Worm (Caenorhabditis elegans) whole organism, young adult: ENCODE results near the gene C01G10.4.

ENCODE experiments used
- B0019.2 ChIP-seq: fragments of 200-800 bp; sonication (Bioruptor generic); conservative IDR thresholded peaks from 2 replicates; pipeline ENCODE4 v1.3.6; 2022; ENCODE audit warnings: missing genetic modification reagents, missing genetic modification characterization, missing compliant biosample characterization
- F37B4.10 ChIP-seq: fragments of 200-800 bp; sonication (Bioruptor generic); IDR thresholded peaks from 2 replicates; pipeline ENCODE4 v1.3.6; 2022; ENCODE audit warnings: missing genetic modification characterization, missing compliant biosample characterization
- F39B2.1 ChIP-seq: fragments of 200-800 bp; sonication (Bioruptor generic); IDR thresholded peaks from 2 replicates; pipeline ENCODE4 v1.3.6; 2022; ENCODE audit warnings: missing genetic modification reagents, missing genetic modification characterization, missing compliant biosample characterization
- F49E8.2 ChIP-seq: sonication (generic microtip); optimal IDR thresholded peaks from 3 replicates; lab custom pipeline; 2017; ENCODE audit warnings: missing genetic modification characterization, mild to moderate bottlenecking, missing compliant biosample characterization, antibody characterized with exemption, moderate library complexity; ENCODE audit not compliant: insufficient read depth
- K11D2.4 ChIP-seq: fragments of 200-800 bp; sonication (Bioruptor generic); IDR thresholded peaks from 2 replicates; pipeline ENCODE4 v1.3.6; 2022; ENCODE audit warnings: missing genetic modification reagents, missing genetic modification characterization, missing compliant biosample characterization
- T26A5.8 ChIP-seq: sonication (generic microtip); optimal IDR thresholded peaks from 2 replicates; lab custom pipeline; 2016; ENCODE audit warnings: missing genetic modification characterization, missing compliant biosample characterization
- Y53G8AR.9 ChIP-seq: fragments of 200-800 bp; sonication (Bioruptor generic); conservative IDR thresholded peaks from 2 replicates; pipeline ENCODE4 v1.3.6; 2022; ENCODE audit warnings: missing genetic modification reagents, missing genetic modification characterization, missing compliant biosample characterization
- Y56A3A.18 ChIP-seq: fragments of 200-800 bp; sonication (Bioruptor generic); IDR thresholded peaks from 2 replicates; pipeline ENCODE4 v1.3.6; 2022; ENCODE audit warnings: missing genetic modification reagents, missing genetic modification characterization, missing compliant biosample characterization
- aptf-2 ChIP-seq: fragments of 200-800 bp; sonication (Bioruptor generic); conservative IDR thresholded peaks from 2 replicates; pipeline ENCODE4 v1.3.6; 2022; ENCODE audit warnings: missing genetic modification reagents, missing genetic modification characterization, missing compliant biosample characterization
- aptf-3 ChIP-seq: fragments of 200-800 bp; sonication (Bioruptor generic); IDR thresholded peaks from 2 replicates; pipeline ENCODE4 v1.3.6; 2022; ENCODE audit warnings: missing genetic modification characterization, missing compliant biosample characterization
- atf-7 ChIP-seq: sonication (generic microtip); optimal IDR thresholded peaks from 2 replicates; lab custom pipeline; 2017; ENCODE audit warnings: mild to moderate bottlenecking, missing genetic modification characterization, missing compliant biosample characterization
- athp-1 ChIP-seq: sonication (generic microtip); optimal IDR thresholded peaks from 2 replicates; lab custom pipeline; 2017; ENCODE audit warnings: mild to moderate bottlenecking, missing genetic modification characterization, missing compliant biosample characterization
- bed-2 ChIP-seq: fragments of 200-800 bp; sonication (Bioruptor generic); IDR thresholded peaks from 2 replicates; pipeline ENCODE4 v1.3.6; 2022; ENCODE audit warnings: missing genetic modification reagents, missing genetic modification characterization, missing compliant biosample characterization
- cebp-2 ChIP-seq: fragments of 200-800 bp; sonication (Bioruptor generic); IDR thresholded peaks from 2 replicates; pipeline ENCODE4 v1.3.6; 2022; ENCODE audit warnings: missing genetic modification characterization, missing compliant biosample characterization
- ceh-40 ChIP-seq: fragments of 200-800 bp; sonication (Bioruptor generic); IDR thresholded peaks from 2 replicates; pipeline ENCODE4 v1.3.6; 2022; ENCODE audit warnings: missing genetic modification characterization, missing compliant biosample characterization
- ceh-58 ChIP-seq: fragments of 200-800 bp; sonication (Bioruptor generic); IDR thresholded peaks from 2 replicates; pipeline ENCODE4 v1.3.6; 2022; ENCODE audit warnings: missing genetic modification characterization, missing compliant biosample characterization
- ceh-91 ChIP-seq: fragments of 200-800 bp; sonication (Bioruptor generic); IDR thresholded peaks from 2 replicates; pipeline ENCODE4 v1.3.6; 2022; ENCODE audit warnings: missing genetic modification reagents, missing genetic modification characterization, missing compliant biosample characterization
- chd-7 ChIP-seq: sonication (generic microtip); optimal IDR thresholded peaks from 2 replicates; lab custom pipeline; 2016; ENCODE audit warnings: mild to moderate bottlenecking, missing genetic modification characterization, moderate library complexity, missing compliant biosample characterization
- egl-18 ChIP-seq: fragments of 200-800 bp; sonication (Bioruptor generic); IDR thresholded peaks from 2 replicates; pipeline ENCODE4 v1.3.6; 2022; ENCODE audit warnings: missing genetic modification reagents, missing genetic modification characterization, missing compliant biosample characterization
- egl-44 ChIP-seq: fragments of 200-800 bp; sonication (Bioruptor generic); IDR thresholded peaks from 2 replicates; pipeline ENCODE4 v1.3.6; 2022; ENCODE audit warnings: missing genetic modification reagents, missing genetic modification characterization, missing compliant biosample characterization
- egrh-3 ChIP-seq: fragments of 200-800 bp; sonication (Bioruptor generic); IDR thresholded peaks from 2 replicates; pipeline ENCODE4 v1.3.6; 2022; ENCODE audit warnings: missing genetic modification reagents, missing genetic modification characterization, missing compliant biosample characterization
- ekl-4 ChIP-seq: fragments of 200-800 bp; sonication (Bioruptor generic); IDR thresholded peaks from 2 replicates; pipeline ENCODE4 v1.3.6; 2022; ENCODE audit warnings: missing genetic modification reagents, missing genetic modification characterization, missing compliant biosample characterization
- fkh-3 ChIP-seq: sonication (generic microtip); optimal IDR thresholded peaks from 2 replicates; lab custom pipeline; 2016; ENCODE audit warnings: mild to moderate bottlenecking, missing genetic modification characterization, missing compliant biosample characterization
- hmg-1.2 ChIP-seq: fragments of 200-800 bp; sonication (Bioruptor generic); IDR thresholded peaks from 2 replicates; pipeline ENCODE4 v1.3.6; 2022; ENCODE audit warnings: missing genetic modification reagents, missing genetic modification characterization, missing compliant biosample characterization
- hmg-20 ChIP-seq: fragments of 200-800 bp; sonication (Bioruptor generic); IDR thresholded peaks from 2 replicates; pipeline ENCODE4 v1.3.6; 2022; ENCODE audit warnings: missing genetic modification reagents, missing genetic modification characterization, missing compliant biosample characterization
- hsf-1 ChIP-seq: fragments of 200-800 bp; sonication (Bioruptor generic); IDR thresholded peaks from 2 replicates; pipeline ENCODE4 v1.3.6; 2022; ENCODE audit warnings: missing genetic modification reagents, missing genetic modification characterization, missing compliant biosample characterization
- lag-1 ChIP-seq: fragments of 200-800 bp; sonication (Bioruptor generic); IDR thresholded peaks from 2 replicates; pipeline ENCODE4 v1.3.6; 2022; ENCODE audit warnings: missing genetic modification reagents, missing genetic modification characterization, missing compliant biosample characterization
- let-526 ChIP-seq: fragments of 200-800 bp; sonication (Bioruptor generic); IDR thresholded peaks from 2 replicates; pipeline ENCODE4 v1.3.6; 2022; ENCODE audit warnings: missing genetic modification reagents, missing genetic modification characterization, missing compliant biosample characterization
- lin-40 ChIP-seq: sonication (generic microtip); optimal IDR thresholded peaks from 2 replicates; lab custom pipeline; 2016; ENCODE audit warnings: missing genetic modification characterization, mild to moderate bottlenecking, missing compliant biosample characterization, missing genotype, missing genetic modification reagents
- lsl-1 ChIP-seq: fragments of 200-800 bp; sonication (Bioruptor generic); optimal IDR thresholded peaks from 2 replicates; lab custom pipeline; 2018; ENCODE audit warnings: mild to moderate bottlenecking, missing genetic modification characterization, moderate library complexity, missing compliant biosample characterization
- lsy-27 ChIP-seq: sonication (generic microtip); optimal IDR thresholded peaks from 2 replicates; lab custom pipeline; 2017; ENCODE audit warnings: missing genetic modification characterization, mild to moderate bottlenecking, missing compliant biosample characterization, antibody characterized with exemption, missing genotype, borderline replicate concordance; ENCODE audit not compliant: insufficient read depth
- mes-4 ChIP-seq: sonication (generic microtip); optimal IDR thresholded peaks from 2 replicates; lab custom pipeline; 2016; ENCODE audit warnings: missing genotype, missing genetic modification characterization, missing compliant biosample characterization
- mxl-1 ChIP-seq: sonication (generic microtip); optimal IDR thresholded peaks from 2 replicates; lab custom pipeline; 2016; ENCODE audit warnings: missing genetic modification characterization, missing compliant biosample characterization
- nfyb-1 ChIP-seq: fragments of 200-800 bp; sonication (Bioruptor generic); IDR thresholded peaks from 2 replicates; pipeline ENCODE4 v1.3.6; 2022; ENCODE audit warnings: missing genetic modification reagents, missing genetic modification characterization, missing compliant biosample characterization
- nhr-120 ChIP-seq: fragments of 200-800 bp; sonication (Bioruptor generic); IDR thresholded peaks from 2 replicates; pipeline ENCODE4 v1.3.6; 2022; ENCODE audit warnings: missing genetic modification characterization, missing compliant biosample characterization
- nhr-27 ChIP-seq: fragments of 200-800 bp; sonication (Bioruptor generic); optimal IDR thresholded peaks from 2 replicates; lab custom pipeline; 2018; ENCODE audit warnings: mild to moderate bottlenecking, missing genetic modification characterization, moderate library complexity, missing compliant biosample characterization
- repo-1 ChIP-seq: sonication (generic microtip); optimal IDR thresholded peaks from 2 replicates; lab custom pipeline; 2017; ENCODE audit warnings: mild to moderate bottlenecking, missing genetic modification characterization, missing compliant biosample characterization
- snpc-1.3 ChIP-seq: sonication (generic microtip); optimal IDR thresholded peaks from 2 replicates; lab custom pipeline; 2017; ENCODE audit warnings: missing genetic modification characterization, mild to moderate bottlenecking, missing compliant biosample characterization, antibody characterized with exemption, moderate library complexity, missing genotype, missing genetic modification reagents; ENCODE audit not compliant: insufficient read depth
- tbp1 ChIP-seq: fragments of 200-800 bp; sonication (Bioruptor generic); optimal IDR thresholded peaks from 2 replicates; lab custom pipeline; 2018; ENCODE audit warnings: mild to moderate bottlenecking, missing genetic modification characterization, missing compliant biosample characterization
- tlf-1 ChIP-seq: fragments of 200-800 bp; sonication (Bioruptor generic); optimal IDR thresholded peaks from 2 replicates; lab custom pipeline; 2018; ENCODE audit warnings: mild to moderate bottlenecking, missing genetic modification characterization, missing compliant biosample characterization
- ztf-18 ChIP-seq: sonication (generic microtip); optimal IDR thresholded peaks from 2 replicates; lab custom pipeline; 2016; ENCODE audit warnings: missing genotype, mild to moderate bottlenecking, missing genetic modification characterization, missing compliant biosample characterization
- ztf-22 ChIP-seq: fragments of 200-800 bp; sonication (Bioruptor generic); optimal IDR thresholded peaks from 2 replicates; lab custom pipeline; 2018; ENCODE audit warnings: mild to moderate bottlenecking, missing genetic modification characterization, moderate library complexity, missing compliant biosample characterization
- ztf-26 ChIP-seq: sonication (generic microtip); optimal IDR thresholded peaks from 2 replicates; lab custom pipeline; 2017; ENCODE audit warnings: missing genetic modification characterization, missing compliant biosample characterization
- ztf-28 ChIP-seq: fragments of 200-800 bp; sonication (Bioruptor generic); IDR thresholded peaks from 2 replicates; pipeline ENCODE4 v1.3.6; 2022; ENCODE audit warnings: missing genetic modification reagents, missing genetic modification characterization, missing compliant biosample characterization
- ztf-3 ChIP-seq: fragments of 200-800 bp; sonication (Bioruptor generic); optimal IDR thresholded peaks from 2 replicates; lab custom pipeline; 2018; ENCODE audit warnings: mild to moderate bottlenecking, missing genetic modification characterization, missing compliant biosample characterization
- ztf-6 ChIP-seq: fragments of 200-800 bp; sonication (Bioruptor generic); IDR thresholded peaks from 2 replicates; pipeline ENCODE4 v1.3.6; 2022; ENCODE audit warnings: missing genetic modification reagents, missing genetic modification characterization, missing compliant biosample characterization

C01G10.4 gene

DNA sequence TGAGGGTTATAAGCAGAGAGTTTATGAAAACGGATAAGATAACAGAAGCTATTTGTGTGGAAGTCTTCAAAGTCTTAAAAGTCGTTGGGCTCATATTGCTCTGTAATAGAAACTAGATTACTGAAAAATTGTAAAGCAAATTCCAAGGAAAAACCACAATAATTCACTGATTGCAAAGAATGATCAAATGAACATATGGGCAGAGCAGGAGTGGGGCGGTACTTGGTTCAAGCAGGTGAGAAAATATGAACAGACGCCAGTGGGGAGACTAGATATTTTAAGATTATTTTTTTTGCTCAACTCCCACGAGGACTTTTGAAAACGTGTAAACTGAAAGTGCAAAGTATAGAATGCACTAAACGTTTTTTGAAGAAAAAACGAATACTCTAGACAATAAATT, 42.9 kb downstream of the C01G10.4 start, which contains the start of gene str-171:
Gene str-171, minus strand, starts transcription at position 101 of the 400 bp plus-strand sequence.
- TF ChIP-seq ztf-3, result no peak
- TF ChIP-seq ekl-4 (GFP tag; lab: Robert Waterston, UW), result no peak
- TF ChIP-seq lag-1 (GFP tag; lab: Robert Waterston, UW), result no peak
- no peak for TF ChIP-seq T26A5.8 (tag; lab: Kevin White, UChicago)
- no peak for TF ChIP-seq ztf-28 (GFP tag; lab: Robert Waterston, UW)
- no peak for TF ChIP-seq tbp1
- no peak for TF ChIP-seq egl-18 (GFP tag; lab: Robert Waterston, UW)
- no peak for TF ChIP-seq egrh-3 (GFP tag; lab: Robert Waterston, UW)
- TF ChIP-seq snpc-1.3, result no peak
- no peak for TF ChIP-seq cebp-2 (GFP tag; lab: Robert Waterston, UW)
- TF ChIP-seq mes-4 (tag; lab: Kevin White, UChicago), result no peak
- no peak for TF ChIP-seq aptf-2 (GFP tag; lab: Robert Waterston, UW)
- TF ChIP-seq hmg-20 (GFP tag; lab: Robert Waterston, UW), result no peak
- no peak for TF ChIP-seq repo-1 (tag; lab: Kevin White, UChicago)
- no peak for TF ChIP-seq fkh-3 (tag; lab: Kevin White, UChicago)
- no peak for TF ChIP-seq ceh-58 (GFP tag; lab: Robert Waterston, UW)
- TF ChIP-seq nhr-27 (tag; lab: Kevin White, UChicago), result no peak
- no peak for TF ChIP-seq ceh-40 (GFP tag; lab: Robert Waterston, UW)

DNA sequence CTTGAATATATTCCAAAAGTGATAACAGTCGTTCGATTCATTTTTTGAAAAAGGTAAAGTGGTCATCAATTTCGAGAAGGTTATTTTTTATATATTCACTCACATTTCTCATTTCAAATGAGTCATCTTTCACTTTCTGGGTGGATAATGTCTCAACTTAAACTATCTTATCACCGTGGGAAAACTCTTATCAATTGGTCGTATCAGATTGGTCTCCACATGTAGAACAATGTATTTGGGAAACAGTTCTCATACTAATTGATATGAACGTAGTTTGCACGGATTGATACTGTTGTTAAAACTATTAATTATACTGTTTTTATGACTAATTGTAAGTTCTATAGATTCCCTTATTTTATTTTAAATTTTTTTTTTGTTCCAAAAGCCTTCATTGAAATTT, 44.3 kb downstream of the C01G10.4 start:
- TF ChIP-seq hsf-1 (GFP tag; lab: Robert Waterston, UW) (0 out of 2 replicates have a peak, but pooled peaks have one; percentile 18), egl-44 (GFP tag; lab: Robert Waterston, UW) (no peak)

DNA sequence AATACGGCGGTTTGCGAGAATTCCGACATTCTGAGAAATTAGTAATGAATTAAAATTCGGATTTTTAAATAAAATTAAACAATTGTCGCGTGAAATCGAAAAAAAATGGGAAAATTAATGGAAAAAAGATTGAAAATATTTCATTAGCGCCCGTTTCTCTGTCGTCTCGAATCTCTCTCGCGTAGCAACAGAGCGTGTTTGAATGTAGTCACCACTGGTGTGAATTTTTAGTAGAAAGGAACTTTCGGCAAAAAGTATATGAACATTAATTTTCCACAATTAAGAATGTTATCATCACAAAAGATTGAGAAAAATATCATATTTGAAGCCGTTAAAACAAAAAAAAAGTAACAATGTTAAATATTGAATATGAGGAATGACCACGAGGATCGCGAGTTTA, 47.2 kb downstream of the C01G10.4 start, which contains the start of gene aipl-1:
Gene aipl-1, minus strand, starts transcription at position 30 of the 400 bp plus-strand sequence.
- TF ChIP-seq K11D2.4 (GFP tag; lab: Robert Waterston, UW) (no peak), aptf-2 (GFP tag; lab: Robert Waterston, UW) (0 out of 2 replicates have a peak, but pooled peaks have one; percentile 28), let-526 (GFP tag; lab: Robert Waterston, UW) (no peak), lin-40 (no peak), ceh-91 (peak; percentile 46), chd-7 (tag; lab: Kevin White, UChicago) (no peak), ceh-40 (GFP tag; lab: Robert Waterston, UW) (no peak), Y56A3A.18 (GFP tag; lab: Robert Waterston, UW) (no peak), F37B4.10 (GFP tag; lab: Robert Waterston, UW) (no peak), ztf-18 (tag; lab: Kevin White, UChicago) (no peak), lsy-27 (tag; lab: Kevin White, UChicago) (no peak), bed-2 (GFP tag; lab: Robert Waterston, UW) (no peak), nhr-120 (GFP tag; lab: Robert Waterston, UW) (no peak), tlf-1 (GFP tag; lab: Kevin White, UChicago) (no peak), mxl-1 (tag; lab: Kevin White, UChicago) (no peak), hmg-1.2 (GFP tag; lab: Robert Waterston, UW) (peak; percentile 98), ztf-26 (tag; lab: Kevin White, UChicago) (no peak), ztf-22 (GFP tag; lab: Kevin White, UChicago) (no peak), ekl-4 (GFP tag; lab: Robert Waterston, UW) (no peak), F39B2.1 (GFP tag; lab: Robert Waterston, UW) (no peak), lsl-1 (GFP tag; lab: Kevin White, UChicago) (peak; percentile 48), nfyb-1 (no peak), F49E8.2 (tag; lab: Kevin White, UChicago) (peak; percentile 77), B0019.2 (GFP tag; lab: Robert Waterston, UW) (0 out of 2 replicates have a peak, but pooled peaks have one; percentile 42), hsf-1 (GFP tag; lab: Robert Waterston, UW) (no peak; the same call in 1 of the 2 replicates), Y53G8AR.9 (no peak), athp-1 (no peak), aptf-3 (no peak), ztf-3 (no peak), atf-7 (tag; lab: Kevin White, UChicago) (no peak), ztf-6 (GFP tag; lab: Robert Waterston, UW) (no peak)
